Fruit fly (Drosophila melanogaster): ENCODE results near the gene MtnA.

The MtnA gene

DNA sequence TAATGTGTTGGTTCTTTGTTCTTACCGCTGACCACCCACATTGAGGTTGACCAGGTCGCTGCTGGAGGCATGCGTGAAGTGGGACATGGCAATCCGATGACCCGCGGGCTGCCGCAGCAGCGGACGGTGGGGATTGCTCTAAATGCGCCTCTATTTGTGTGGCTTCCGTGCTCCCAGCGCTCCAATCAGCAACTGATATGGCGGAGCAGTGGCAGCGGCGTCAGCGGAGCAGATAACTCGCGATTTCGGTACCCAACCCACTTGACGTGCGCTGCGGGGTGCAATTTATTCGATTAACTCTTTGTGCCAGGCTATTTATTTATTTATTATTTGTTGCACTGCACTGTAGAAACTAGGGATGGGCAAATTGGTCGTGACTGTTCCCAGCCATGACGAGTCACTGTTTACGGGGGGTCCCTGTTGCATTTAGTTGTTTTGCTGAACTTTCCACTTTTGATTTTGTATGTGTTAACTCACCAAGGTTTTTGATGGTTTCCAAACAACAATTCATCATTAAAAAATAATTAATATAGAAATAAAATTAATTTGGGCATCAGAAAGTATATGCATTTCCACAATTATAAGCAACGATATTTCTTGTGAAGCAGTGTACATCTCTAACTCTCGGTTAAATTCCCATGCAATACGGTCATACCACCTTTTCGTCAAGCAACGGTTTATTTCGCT lies 16.6 kb upstream of the MtnA start, which contains the start of the genes CG9467 and CG8526 (continued):
- peak; percentile 67 for TF ChIP-seq bcd (GFP tag; optimal IDR thresholded peaks at IDR 0.05)
- no peak for TF ChIP-seq eve (GFP tag; optimal IDR thresholded peaks at IDR 0.05)
- TF ChIP-seq CG7745 (tag; optimal IDR thresholded peaks at IDR 0.05) = no peak
- TF ChIP-seq CG14050 (GFP tag; IDR thresholded peaks at IDR 0.05) = no peak
- TF ChIP-seq NK7.1 (GFP tag; optimal IDR thresholded peaks at IDR 0.05) = no peak
- no peak for TF ChIP-seq CG2875 (GFP tag; optimal IDR thresholded peaks at IDR 0.05)
- peak; percentile 15 for TF ChIP-seq Dip3 (GFP tag; optimal IDR thresholded peaks at IDR 0.05)
- TF ChIP-seq CG10462 (GFP tag; optimal IDR thresholded peaks at IDR 0.05) = peak; percentile 84
- peak; percentile 75 for TF ChIP-seq amos (GFP tag; IDR thresholded peaks at IDR 0.05; ENCODE audit: partially characterized antibody)
- TF ChIP-seq ttk (GFP tag; IDR thresholded peaks at IDR 0.05) = no peak
- peak; percentile 57; the same call in 3 of the 4 replicates for TF ChIP-seq Gug (GFP tag; IDR thresholded peaks at IDR 0.05)
- TF ChIP-seq NfI (GFP tag; optimal IDR thresholded peaks at IDR 0.05) = peak; percentile 68
- TF ChIP-seq unpg (GFP tag; optimal IDR thresholded peaks at IDR 0.05) = peak; percentile 55
- no peak for TF ChIP-seq Dip2 (GFP tag; IDR thresholded peaks at IDR 0.05)
- TF ChIP-seq chinmo (GFP tag; IDR thresholded peaks at IDR 0.05; ENCODE audit: partially characterized antibody) = peak; percentile 79; the same call in 2 of the 4 replicates
- 0 out of 2 replicates have a peak, but pooled peaks have one; percentile 29 for TF ChIP-seq sna (GFP tag; IDR thresholded peaks at IDR 0.05; ENCODE audit: partially characterized antibody)
- TF ChIP-seq Dll (GFP tag; IDR thresholded peaks at IDR 0.05; ENCODE audit: partially characterized antibody) = peak; percentile 88
- no peak for TF ChIP-seq CG12219 (GFP tag; optimal IDR thresholded peaks at IDR 0.05)
- TF ChIP-seq CG13624 (GFP tag; optimal IDR thresholded peaks at IDR 0.05) = peak; percentile 58
- TF ChIP-seq Ravus (GFP tag; IDR thresholded peaks at IDR 0.05) = no peak
- no peak for TF ChIP-seq CTCF (GFP tag; optimal IDR thresholded peaks at IDR 0.05)
- TF ChIP-seq gfzf (GFP tag; optimal IDR thresholded peaks at IDR 0.05) = peak; percentile 70
- peak; percentile 75 for TF ChIP-seq hbn (GFP tag; IDR thresholded peaks at IDR 0.05; ENCODE audit: partially characterized antibody)
- TF ChIP-seq CG6272 (GFP tag; IDR thresholded peaks at IDR 0.05) = peak; percentile 68
- peak; percentile 31; the same call in 1 of the 2 replicates for TF ChIP-seq ranshi (GFP tag; IDR thresholded peaks at IDR 0.05)
- TF ChIP-seq CG8765 (GFP tag; IDR thresholded peaks at IDR 0.05) = peak; percentile 51
- TF ChIP-seq nerfin-2 (GFP tag; IDR thresholded peaks at IDR 0.05; ENCODE audit: partially characterized antibody) = no peak
- peak; percentile 55; the same call in 2 of the 3 replicates for TF ChIP-seq zfh1 (GFP tag; IDR thresholded peaks at IDR 0.05)
- TF ChIP-seq CG4424 (GFP tag; optimal IDR thresholded peaks at IDR 0.05) = peak; percentile 76
- TF ChIP-seq NFAT (GFP tag; IDR thresholded peaks at IDR 0.05) = peak; percentile 64
- TF ChIP-seq wdn (GFP tag; IDR thresholded peaks at IDR 0.05) = peak; percentile 11; the same call in 1 of the 2 replicates
- no peak for TF ChIP-seq ab (GFP tag; optimal IDR thresholded peaks at IDR 0.05)
- no peak for TF ChIP-seq Deaf1 (tag; optimal IDR thresholded peaks at IDR 0.05)
- peak; percentile 23 for TF ChIP-seq CG1647 (GFP tag; optimal IDR thresholded peaks at IDR 0.05)
- TF ChIP-seq inv (GFP tag; IDR thresholded peaks at IDR 0.05; ENCODE audit: partially characterized antibody) = peak; percentile 73
- no peak for TF ChIP-seq B-H1 (GFP tag; IDR thresholded peaks at IDR 0.05)
- no peak for TF ChIP-seq CG2678 (tag; optimal IDR thresholded peaks at IDR 0.05)
- TF ChIP-seq Tbp (GFP tag; optimal IDR thresholded peaks at IDR 0.05) = no peak
- peak; percentile 50 for TF ChIP-seq H2.0 (GFP tag; IDR thresholded peaks at IDR 0.05)
- peak; percentile 80 for TF ChIP-seq CG4617 (GFP tag; optimal IDR thresholded peaks at IDR 0.05; ENCODE audit: borderline replicate concordance)
- no peak for TF ChIP-seq pita (GFP tag; optimal IDR thresholded peaks at IDR 0.05)
- no peak for TF ChIP-seq onecut (GFP tag; IDR thresholded peaks at IDR 0.05)
- TF ChIP-seq CG7963 (GFP tag; IDR thresholded peaks at IDR 0.05; ENCODE audit: partially characterized antibody) = peak; percentile 49; the same call in 2 of the 3 replicates
- TF ChIP-seq bsh (GFP tag; optimal IDR thresholded peaks at IDR 0.05) = peak in 1 of 2 experiments; percentile 48
- no peak for TF ChIP-seq CG10959 (GFP tag; IDR thresholded peaks at IDR 0.05)
- no peak for TF ChIP-seq ERR (GFP tag; optimal IDR thresholded peaks at IDR 0.05)
- TF ChIP-seq Ets65A (GFP tag) = peak; percentile 93
- TF ChIP-seq MTF-1 (GFP tag; optimal IDR thresholded peaks at IDR 0.05; ENCODE audit: borderline replicate concordance) = no peak
- no peak for TF ChIP-seq Elba2 (GFP tag; optimal IDR thresholded peaks at IDR 0.05)
- peak; percentile 51 for TF ChIP-seq CG17359 (tag; optimal IDR thresholded peaks at IDR 0.05)
